Fruit fly (Drosophila melanogaster) whole organism, embryonic: ENCODE results near the gene Atg18b.

Experiments
- Aef1 ChIP-seq: fragments of 200-800 bp; sonication (Bioruptor generic); IDR thresholded peaks from 3 replicates; pipeline ENCODE4 v1.3.6; 2022; ENCODE audit warnings: missing biosample characterization, missing genetic modification characterization
- Asciz ChIP-seq: fragments of 200-800 bp; sonication (Bioruptor generic); optimal IDR thresholded peaks from 2 replicates; lab custom pipeline; 2017; ENCODE audit warnings: missing biosample characterization, mild to moderate bottlenecking, missing genetic modification characterization, missing genetic modification reagents
- Atf3 ChIP-seq: fragments of 200-800 bp; sonication (Bioruptor generic); optimal IDR thresholded peaks from 3 replicates; lab custom pipeline; 2016; ENCODE audit warnings: missing biosample characterization, missing genetic modification characterization
- Awh ChIP-seq: fragments of 200-800 bp; sonication (Bioruptor generic); IDR thresholded peaks from 2 replicates; pipeline ENCODE4, ENCODE4 v1.3.6; 2022; ENCODE audit warnings: missing biosample characterization, missing genetic modification characterization
- BtbVII ChIP-seq: fragments of 200-800 bp; sonication (Bioruptor generic); optimal IDR thresholded peaks from 3 replicates; lab custom pipeline; 2017; ENCODE audit warnings: missing biosample characterization, mild to moderate bottlenecking, missing genetic modification characterization
- CG12071 ChIP-seq: fragments of 200-800 bp; sonication (Bioruptor generic); optimal IDR thresholded peaks from 3 replicates; lab custom pipeline; 2018; ENCODE audit warnings: missing biosample characterization, mild to moderate bottlenecking, missing genetic modification characterization
- CG12104 ChIP-seq: fragments of 200-800 bp; sonication (Bioruptor generic); optimal IDR thresholded peaks from 3 replicates; lab custom pipeline; 2016; ENCODE audit warnings: missing biosample characterization, missing genetic modification characterization
- CG13624 ChIP-seq: fragments of 200-800 bp; sonication (Bioruptor generic); optimal IDR thresholded peaks from 2 replicates; lab custom pipeline; 2016; ENCODE audit warnings: missing biosample characterization, missing genetic modification characterization
- CG14441 ChIP-seq: fragments of 200-800 bp; sonication (Bioruptor generic); IDR thresholded peaks from 2 replicates; pipeline ENCODE4 v1.3.6; 2022; ENCODE audit warnings: missing biosample characterization, missing genetic modification characterization
- CG17385 ChIP-seq: fragments of 200-800 bp; sonication (Bioruptor generic); optimal IDR thresholded peaks from 3 replicates; lab custom pipeline; 2018; ENCODE audit warnings: missing biosample characterization, mild to moderate bottlenecking, missing genetic modification characterization
- CG1792 ChIP-seq: fragments of 200-800 bp; sonication (Bioruptor generic); optimal IDR thresholded peaks from 2 replicates; lab custom pipeline; 2016; ENCODE audit warnings: missing biosample characterization, missing genetic modification characterization
- CG1832 ChIP-seq: fragments of 200-800 bp; sonication (Bioruptor generic); optimal IDR thresholded peaks from 2 replicates; lab custom pipeline; 2017; ENCODE audit warnings: missing biosample characterization, mild to moderate bottlenecking, missing genetic modification characterization, inconsistent platforms
- CG18476 ChIP-seq: fragments of 200-800 bp; sonication (Bioruptor generic); optimal IDR thresholded peaks from 2 replicates; lab custom pipeline; 2016; ENCODE audit warnings: missing biosample characterization, mild to moderate bottlenecking, missing genetic modification characterization
- CG18619 ChIP-seq: fragments of 200-800 bp; sonication (Bioruptor generic); optimal IDR thresholded peaks from 3 replicates; lab custom pipeline; 2017; ENCODE audit warnings: missing biosample characterization, mild to moderate bottlenecking, missing genetic modification characterization
- CG2116 ChIP-seq: fragments of 200-800 bp; sonication (Bioruptor generic); optimal IDR thresholded peaks from 3 replicates; lab custom pipeline; 2018; ENCODE audit warnings: missing biosample characterization, mild to moderate bottlenecking, missing genetic modification characterization
- CG2129 ChIP-seq: fragments of 200-800 bp; sonication (Bioruptor generic); IDR thresholded peaks from 2 replicates; pipeline ENCODE4 v1.3.6; 2022; ENCODE audit warnings: missing biosample characterization, missing genetic modification characterization; ENCODE audit not compliant: partially characterized antibody
- CG31365 ChIP-seq: fragments of 200-800 bp; sonication (Bioruptor generic); optimal IDR thresholded peaks from 2 replicates; lab custom pipeline; 2018; ENCODE audit warnings: missing biosample characterization, mild to moderate bottlenecking, missing genetic modification characterization
- CG33557 ChIP-seq: fragments of 200-800 bp; sonication (Bioruptor generic); optimal IDR thresholded peaks from 2 replicates; lab custom pipeline; 2019; ENCODE audit warnings: missing biosample characterization, mild to moderate bottlenecking, missing genetic modification characterization, moderate library complexity
- CG3995 ChIP-seq: fragments of 200-800 bp; sonication (Bioruptor generic); optimal IDR thresholded peaks from 3 replicates; lab custom pipeline; 2016; ENCODE audit warnings: missing biosample characterization, missing genetic modification characterization
- CG4707 ChIP-seq: fragments of 200-800 bp; sonication (Bioruptor generic); optimal IDR thresholded peaks from 2 replicates; lab custom pipeline; 2018; ENCODE audit warnings: missing biosample characterization, mild to moderate bottlenecking, missing genetic modification characterization, moderate library complexity
- CG6175 ChIP-seq: fragments of 200-800 bp; sonication (Bioruptor generic); IDR thresholded peaks from 3 replicates; pipeline ENCODE4 v1.3.6; 2022; ENCODE audit warnings: missing biosample characterization, missing genetic modification characterization
- CG6272 ChIP-seq: fragments of 200-800 bp; sonication (Bioruptor generic); IDR thresholded peaks from 2 replicates; pipeline ENCODE4 v1.3.6; 2022; ENCODE audit warnings: missing biosample characterization, missing genetic modification characterization
- CG7271 ChIP-seq: fragments of 200-800 bp; sonication (Bioruptor generic); optimal IDR thresholded peaks from 2 replicates; lab custom pipeline; 2018; ENCODE audit warnings: missing biosample characterization, mild to moderate bottlenecking, missing genetic modification characterization, moderate library complexity
- CG7987 ChIP-seq: fragments of 200-800 bp; sonication (Bioruptor generic); optimal IDR thresholded peaks from 2 replicates; lab custom pipeline; 2018; ENCODE audit warnings: missing biosample characterization, mild to moderate bottlenecking, missing genetic modification characterization, moderate library complexity
- D19A ChIP-seq: fragments of 200-800 bp; optimal IDR thresholded peaks from 3 replicates; lab custom pipeline; 2019; ENCODE audit warnings: missing biosample characterization, mild to moderate bottlenecking, missing genetic modification characterization, moderate library complexity
- Hsf ChIP-seq: fragments of 200-800 bp; sonication (Bioruptor generic); optimal IDR thresholded peaks from 3 replicates; lab custom pipeline; 2016; ENCODE audit warnings: missing biosample characterization, missing genetic modification characterization
- MBD-R2 ChIP-seq: fragments of 200-800 bp; sonication (Bioruptor generic); IDR thresholded peaks from 2 replicates; pipeline ENCODE4 v1.3.6; 2022; ENCODE audit warnings: missing biosample characterization, missing genetic modification characterization
- NK7.1 ChIP-seq: fragments of 200-800 bp; sonication (Bioruptor generic); optimal IDR thresholded peaks from 3 replicates; lab custom pipeline; 2016; ENCODE audit warnings: missing biosample characterization, missing genetic modification characterization
- NfI ChIP-seq: fragments of 200-800 bp; sonication (Bioruptor generic); optimal IDR thresholded peaks from 3 replicates; lab custom pipeline; 2018; ENCODE audit warnings: missing biosample characterization, mild to moderate bottlenecking, missing genetic modification characterization, moderate library complexity
- Ravus ChIP-seq: fragments of 200-800 bp; sonication (Bioruptor generic); IDR thresholded peaks from 2 replicates; pipeline ENCODE4 v1.3.6; 2022; ENCODE audit warnings: missing biosample characterization, missing genetic modification characterization
- Rx ChIP-seq: fragments of 200-800 bp; sonication (Bioruptor generic); IDR thresholded peaks from 2 replicates; pipeline ENCODE4 v1.3.6; 2022; ENCODE audit warnings: missing biosample characterization, missing genetic modification characterization
- Scr ChIP-seq: fragments of 200-800 bp; sonication (Bioruptor generic); IDR thresholded peaks from 2 replicates; pipeline ENCODE4 v1.3.6; 2022; ENCODE audit warnings: missing biosample characterization, missing genetic modification characterization; ENCODE audit not compliant: partially characterized antibody
- Sin3A ChIP-seq: fragments of >200 bp; optimal IDR thresholded peaks from 2 replicates; lab custom pipeline; 2018
- Six4 ChIP-seq: fragments of 200-800 bp; sonication (Bioruptor generic); optimal IDR thresholded peaks from 2 replicates; lab custom pipeline; 2016; ENCODE audit warnings: missing biosample characterization, missing genetic modification characterization
- ap ChIP-seq: fragments of 200-800 bp; sonication (Bioruptor generic); IDR thresholded peaks from 2 replicates; pipeline ENCODE4 v1.3.6; 2022; ENCODE audit warnings: missing biosample characterization, missing genetic modification characterization
- bsh ChIP-seq, 2 experiments: fragments of 200-800 bp; sonication (Bioruptor generic); optimal IDR thresholded peaks; 2 replicates each; lab custom pipeline; 2017 to 2018; ENCODE audit warnings: mild to moderate bottlenecking in 2 of 2, missing biosample characterization in 2 of 2, missing genetic modification characterization in 2 of 2, moderate library complexity in 1 of 2
- cg ChIP-seq: fragments of 200-800 bp; sonication (Bioruptor generic); optimal IDR thresholded peaks from 3 replicates; lab custom pipeline; 2019; ENCODE audit warnings: missing biosample characterization, mild to moderate bottlenecking, missing genetic modification characterization, moderate library complexity
- dpn ChIP-seq, 2 experiments: fragments of 200-800 bp; sonication (Bioruptor generic); optimal IDR thresholded peaks; 3 replicates each; lab custom pipeline; 2016; ENCODE audit warnings: missing biosample characterization in 2 of 2, missing genetic modification characterization in 2 of 2
- esg ChIP-seq: fragments of 200-800 bp; sonication (Bioruptor generic); conservative IDR thresholded peaks from 2 replicates; pipeline ENCODE4 v1.3.6; 2022; ENCODE audit warnings: missing biosample characterization, missing genetic modification characterization
- gce ChIP-seq: fragments of 200-800 bp; sonication (Bioruptor generic); IDR thresholded peaks from 3 replicates; pipeline ENCODE4 v1.3.6; 2022; ENCODE audit warnings: missing biosample characterization, missing genetic modification characterization
- kah ChIP-seq: fragments of 200-800 bp; sonication (Bioruptor generic); optimal IDR thresholded peaks from 2 replicates; lab custom pipeline; 2018; ENCODE audit warnings: missing biosample characterization, mild to moderate bottlenecking, missing genetic modification characterization
- ken ChIP-seq: fragments of 200-800 bp; sonication (Bioruptor generic); IDR thresholded peaks from 3 replicates; pipeline ENCODE4 v1.3.6; 2022; ENCODE audit warnings: missing biosample characterization, missing genetic modification characterization
- kni ChIP-seq: fragments of 200-800 bp; sonication (Bioruptor generic); optimal IDR thresholded peaks from 3 replicates; lab custom pipeline; 2017; ENCODE audit warnings: mild to moderate bottlenecking, missing biosample characterization, missing genetic modification reagents, missing genetic modification characterization
- mam ChIP-seq: fragments of 200-800 bp; sonication (Bioruptor generic); optimal IDR thresholded peaks from 3 replicates; lab custom pipeline; 2016; ENCODE audit warnings: missing biosample characterization, missing genetic modification characterization
- p53 ChIP-seq: fragments of 200-800 bp; sonication (Bioruptor generic); optimal IDR thresholded peaks from 2 replicates; lab custom pipeline; 2016; ENCODE audit warnings: missing biosample characterization, missing genetic modification characterization
- sens ChIP-seq: fragments of 200-800 bp; sonication (Bioruptor generic); peaks from one replicate; lab custom pipeline; 2016; ENCODE audit warnings: missing biosample characterization, missing genetic modification characterization
- tio ChIP-seq: fragments of 200-800 bp; sonication (Bioruptor generic); optimal IDR thresholded peaks from 2 replicates; lab custom pipeline; 2017; ENCODE audit warnings: missing biosample characterization, missing genetic modification characterization, inconsistent platforms
- twi ChIP-seq: fragments of 200-800 bp; optimal IDR thresholded peaks from 2 replicates; lab custom pipeline; 2019; ENCODE audit warnings: missing biosample characterization, mild to moderate bottlenecking, missing genetic modification characterization, moderate library complexity
- vnd ChIP-seq: fragments of 200-800 bp; sonication (Bioruptor generic); IDR thresholded peaks from 3 replicates; pipeline ENCODE4 v1.3.6; 2022; ENCODE audit warnings: missing biosample characterization, missing genetic modification characterization; ENCODE audit not compliant: partially characterized antibody
- wdn ChIP-seq: fragments of 200-800 bp; sonication (Bioruptor generic); IDR thresholded peaks from 2 replicates; pipeline ENCODE4 v1.3.6; 2022; ENCODE audit warnings: missing biosample characterization, missing genetic modification characterization
- zf30C ChIP-seq: fragments of 200-800 bp; sonication (Bioruptor generic); optimal IDR thresholded peaks from 3 replicates; lab custom pipeline; 2018; ENCODE audit warnings: missing biosample characterization, mild to moderate bottlenecking, missing genetic modification characterization

Atg18b gene

dm6 chr2L:21163311-21163842 is 57.0 kb downstream of the Atg18b start, which contains the start of gene Noc2 (continued):
- TF ChIP-seq CG18476 (GFP tag; lab: Kevin White, UChicago) (no peak), vnd (GFP tag; lab: Robert Waterston, UW) (no peak), CG12104 (no peak), mam (GFP tag; lab: Kevin White, UChicago) (peak; percentile 57), Atf3 (GFP tag; lab: Kevin White, UChicago) (no peak), Sin3A (no peak), CG7987 (GFP tag; lab: Kevin White, UChicago) (no peak), tio (GFP tag; lab: Kevin White, UChicago) (no peak), dpn (GFP tag; optimal IDR thresholded peaks at IDR 0.05; lab: Kevin White, UChicago) (peak; percentile 34 to 42), CG33557 (GFP tag; lab: Kevin White, UChicago) (no peak), p53 (GFP tag; lab: Kevin White, UChicago) (no peak), bsh (GFP tag; optimal IDR thresholded peaks at IDR 0.05; lab: Kevin White, UChicago) (peak in 1 of 2 experiments; percentile 32), CG1792 (no peak), esg (GFP tag; lab: Robert Waterston, UW) (peak; percentile 43), wdn (GFP tag; lab: Robert Waterston, UW) (no peak), Scr (no peak), kah (GFP tag; lab: Kevin White, UChicago) (peak; percentile 4), ap (GFP tag; lab: Robert Waterston, UW) (0 out of 2 replicates have a peak, but pooled peaks have one; percentile 32), Six4 (GFP tag; lab: Kevin White, UChicago) (no peak), CG2116 (GFP tag; lab: Kevin White, UChicago) (peak; percentile 41), Asciz (no peak), Aef1 (GFP tag; lab: Robert Waterston, UW) (peak; percentile 50), D19A (tag; lab: Kevin White, UChicago) (peak; percentile 5), CG12071 (no peak), CG13624 (no peak), NfI (peak; percentile 47), CG6272 (GFP tag; lab: Robert Waterston, UW) (peak; percentile 48), cg (GFP tag; lab: Kevin White, UChicago) (no peak), NK7.1 (no peak), CG6175 (GFP tag; lab: Robert Waterston, UW) (no peak), CG17385 (GFP tag; lab: Kevin White, UChicago) (peak; percentile 25), Hsf (peak; percentile 43), gce (GFP tag; lab: Robert Waterston, UW) (no peak), CG14441 (GFP tag; lab: Robert Waterston, UW) (peak; percentile 62), CG31365 (no peak), twi (tag; lab: Kevin White, UChicago) (peak; percentile 2), CG2129 (GFP tag; lab: Robert Waterston, UW) (no peak), MBD-R2 (GFP tag; lab: Robert Waterston, UW) (peak; percentile 63), Awh (GFP tag; lab: Robert Waterston, UW) (no peak), ken (peak; percentile 64; the same call in 1 of the 3 replicates), CG4707 (GFP tag; lab: Kevin White, UChicago) (no peak), BtbVII (GFP tag; lab: Kevin White, UChicago) (no peak), CG1832 (GFP tag; lab: Kevin White, UChicago) (no peak), Ravus (GFP tag; lab: Robert Waterston, UW) (no peak), kni (GFP tag; lab: Kevin White, UChicago) (no peak), CG7271 (tag; lab: Kevin White, UChicago) (no peak), sens (GFP tag; lab: Kevin White, UChicago) (peak; percentile 39), CG18619 (GFP tag; lab: Kevin White, UChicago) (peak; percentile 43), CG3995 (GFP tag; lab: Kevin White, UChicago) (no peak), zf30C (GFP tag; lab: Kevin White, UChicago) (no peak), Rx (GFP tag; lab: Robert Waterston, UW) (peak; percentile 72)
